Fruit fly (Drosophila melanogaster) whole organism: ENCODE results near the gene Cyp4d21.

Experiments
- CG8478 ChIP-seq: fragments of >200 bp; optimal IDR thresholded peaks from 2 replicates; lab custom pipeline; 2018; ENCODE audit warnings: inconsistent platforms
- Dll ChIP-seq: fragments of >200 bp; optimal IDR thresholded peaks from 2 replicates; lab custom pipeline; 2017
- EcR ChIP-seq, 2 experiments: fragments of >200 bp; optimal IDR thresholded peaks; 2 replicates each; lab custom pipeline; 2017; ENCODE audit warnings: missing biosample characterization in 2 of 2, missing genetic modification characterization in 2 of 2, missing genetic modification reagents in 2 of 2
- pan ChIP-seq: fragments of >200 bp; optimal IDR thresholded peaks from 2 replicates; lab custom pipeline; 2017
- psq ChIP-seq: fragments of >200 bp; optimal IDR thresholded peaks from 2 replicates; lab custom pipeline; 2017
- usp ChIP-seq: fragments of >200 bp; optimal IDR thresholded peaks from 2 replicates; lab custom pipeline; 2017; ENCODE audit warnings: missing biosample characterization, missing genetic modification characterization, mixed read lengths

Cyp4d21 gene

dm6 chr2L:7608083-7608482, 2.7 kb downstream of the Cyp4d21 start, which contains the start of gene CG6739:
CG6739 (plus strand) TSS chr2L:7608389.
- TF ChIP-seq Dll (lab: Kevin White, UChicago) (no peak), EcR (GFP tag; optimal IDR thresholded peaks at IDR 0.05; lab: Kevin White, UChicago) (no peak), pan (lab: Kevin White, UChicago) (no peak), psq (lab: Kevin White, UChicago) (no peak), usp (no peak), CG8478 (lab: Kevin White, UChicago) (no peak)

- TF ChIP-seq EcR (GFP tag; optimal IDR thresholded peaks at IDR 0.05; lab: Kevin White, UChicago) (no peak), psq (lab: Kevin White, UChicago) (no peak), Dll (lab: Kevin White, UChicago) (no peak), usp (no peak), pan (lab: Kevin White, UChicago) (no peak), CG8478 (lab: Kevin White, UChicago) (no peak)
Measured at dm6 chr2L:7611580-7611979, 6.2 kb downstream of the Cyp4d21 start.

dm6 chr2L:7612233-7612632, 6.8 kb downstream of the Cyp4d21 start:
- no peak for TF ChIP-seq pan (lab: Kevin White, UChicago)
- TF ChIP-seq CG8478 (lab: Kevin White, UChicago), result no peak
- no peak for TF ChIP-seq EcR (GFP tag; optimal IDR thresholded peaks at IDR 0.05; lab: Kevin White, UChicago)
- TF ChIP-seq Dll (lab: Kevin White, UChicago), result no peak

dm6 chr2L:7616830-7617229, 11.4 kb downstream of the Cyp4d21 start:
- no peak for TF ChIP-seq Dll (lab: Kevin White, UChicago)
- no peak for TF ChIP-seq EcR (GFP tag; optimal IDR thresholded peaks at IDR 0.05; lab: Kevin White, UChicago)
- TF ChIP-seq pan (lab: Kevin White, UChicago), result no peak
- no peak for TF ChIP-seq CG8478 (lab: Kevin White, UChicago)
- TF ChIP-seq psq (lab: Kevin White, UChicago), result no peak
- TF ChIP-seq usp, result no peak

DNA sequence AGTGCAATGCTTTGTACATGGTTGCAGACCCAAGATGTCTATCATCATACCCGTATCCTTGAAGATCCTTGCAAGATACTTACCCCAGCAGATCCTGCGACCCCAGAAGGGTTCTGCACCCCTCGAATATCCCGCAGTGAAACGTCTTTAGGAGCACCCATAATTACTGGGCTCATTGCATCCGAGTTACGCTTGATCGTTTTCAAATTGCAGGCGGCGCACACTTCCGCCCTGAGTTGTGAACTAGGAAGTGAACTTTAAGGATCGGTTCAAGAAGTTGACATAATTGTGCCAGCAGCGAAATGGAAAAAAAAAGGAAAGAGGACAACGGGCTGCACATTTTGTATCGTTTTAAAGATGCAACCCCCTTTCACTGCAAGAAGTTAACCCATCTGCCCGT, 13.2 kb downstream of the Cyp4d21 start:
- TF ChIP-seq EcR (GFP tag; optimal IDR thresholded peaks at IDR 0.05; lab: Kevin White, UChicago) (no peak), pan (lab: Kevin White, UChicago) (no peak), usp (no peak), psq (lab: Kevin White, UChicago) (no peak), CG8478 (lab: Kevin White, UChicago) (no peak), Dll (lab: Kevin White, UChicago) (no peak)

- TF ChIP-seq Dll (lab: Kevin White, UChicago) (no peak), CG8478 (lab: Kevin White, UChicago) (no peak), usp (no peak), psq (lab: Kevin White, UChicago) (no peak), EcR (GFP tag; optimal IDR thresholded peaks at IDR 0.05; lab: Kevin White, UChicago) (no peak), pan (lab: Kevin White, UChicago) (no peak)
Measured at dm6 chr2L:7619234-7619633, 13.8 kb downstream of the Cyp4d21 start.

DNA sequence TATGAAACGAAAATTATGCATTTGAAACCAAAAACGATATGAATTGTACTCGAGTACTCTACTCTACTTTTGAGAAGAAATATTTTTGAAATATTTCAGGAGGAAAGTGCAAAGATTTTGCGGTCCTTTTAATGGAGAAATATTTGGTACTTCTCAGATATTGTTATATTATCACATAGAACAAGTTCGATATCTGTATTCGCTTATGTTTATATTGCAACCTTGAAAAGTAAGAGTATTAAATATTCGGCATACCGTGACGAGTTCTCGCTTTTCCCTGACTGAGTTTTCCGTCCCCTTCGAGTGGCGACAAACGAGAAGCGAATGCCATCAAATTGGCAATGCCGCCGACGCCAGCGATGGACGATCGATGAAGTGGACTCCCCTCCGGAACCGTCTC, 16.3 kb downstream of the Cyp4d21 start:
- TF ChIP-seq EcR (GFP tag; optimal IDR thresholded peaks at IDR 0.05; lab: Kevin White, UChicago) (no peak), psq (lab: Kevin White, UChicago) (no peak), pan (lab: Kevin White, UChicago) (no peak), CG8478 (lab: Kevin White, UChicago) (no peak), Dll (lab: Kevin White, UChicago) (no peak), usp (no peak)

DNA sequence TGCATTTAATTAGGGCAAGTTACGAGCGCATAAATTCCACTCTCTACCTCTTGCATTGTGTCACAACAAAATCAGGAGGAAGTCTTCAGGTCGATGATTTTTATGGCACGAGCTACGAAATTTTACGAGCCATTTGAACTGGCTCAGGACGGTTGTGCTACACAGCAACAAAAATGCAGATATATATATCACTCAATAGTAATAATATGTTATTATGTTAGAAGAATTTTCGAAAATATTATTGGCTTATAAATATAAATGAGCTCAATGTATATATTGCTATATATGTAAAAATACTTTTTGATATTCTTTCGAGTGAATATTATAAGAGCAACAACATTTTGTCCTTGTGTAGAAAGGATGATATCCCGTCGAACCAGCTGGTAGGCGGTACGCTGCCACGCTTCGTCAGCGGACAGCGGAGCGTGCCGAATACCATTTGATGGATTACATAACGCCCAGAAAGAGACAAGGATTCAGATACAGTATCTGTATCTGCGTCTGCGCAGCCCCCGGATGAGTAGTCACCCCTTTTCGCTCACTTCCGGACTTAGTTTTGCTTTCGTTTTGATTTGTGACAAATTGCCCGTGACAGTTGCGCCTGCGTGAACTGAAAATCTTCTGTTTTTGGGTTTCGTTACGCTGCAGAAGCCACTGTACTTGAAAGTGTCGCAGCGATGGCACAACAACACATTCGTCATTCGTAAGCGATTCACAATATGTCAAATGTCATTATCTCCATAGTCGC, 18.9 kb downstream of the Cyp4d21 start:
- TF ChIP-seq Dll (lab: Kevin White, UChicago) (no peak), psq (lab: Kevin White, UChicago) (no peak), CG8478 (lab: Kevin White, UChicago) (no peak), EcR (GFP tag; optimal IDR thresholded peaks at IDR 0.05; lab: Kevin White, UChicago) (no peak), usp (no peak), pan (lab: Kevin White, UChicago) (no peak)

- no peak for TF ChIP-seq usp
- TF ChIP-seq EcR (GFP tag; optimal IDR thresholded peaks at IDR 0.05; lab: Kevin White, UChicago), result peak in 1 of 2 experiments; percentile 22
- TF ChIP-seq psq (lab: Kevin White, UChicago), result no peak
- no peak for TF ChIP-seq Dll (lab: Kevin White, UChicago)
- TF ChIP-seq pan (lab: Kevin White, UChicago), result no peak
- TF ChIP-seq CG8478 (lab: Kevin White, UChicago), result no peak
Measured at dm6 chr2L:7627474-7627873, 22.1 kb downstream of the Cyp4d21 start.

dm6 chr2L:7628382-7628965, 23.1 kb downstream of the Cyp4d21 start:
- TF ChIP-seq Dll (lab: Kevin White, UChicago) (no peak), pan (lab: Kevin White, UChicago) (no peak), EcR (GFP tag; optimal IDR thresholded peaks at IDR 0.05; lab: Kevin White, UChicago) (no peak), CG8478 (lab: Kevin White, UChicago) (no peak), usp (no peak), psq (lab: Kevin White, UChicago) (no peak)

DNA sequence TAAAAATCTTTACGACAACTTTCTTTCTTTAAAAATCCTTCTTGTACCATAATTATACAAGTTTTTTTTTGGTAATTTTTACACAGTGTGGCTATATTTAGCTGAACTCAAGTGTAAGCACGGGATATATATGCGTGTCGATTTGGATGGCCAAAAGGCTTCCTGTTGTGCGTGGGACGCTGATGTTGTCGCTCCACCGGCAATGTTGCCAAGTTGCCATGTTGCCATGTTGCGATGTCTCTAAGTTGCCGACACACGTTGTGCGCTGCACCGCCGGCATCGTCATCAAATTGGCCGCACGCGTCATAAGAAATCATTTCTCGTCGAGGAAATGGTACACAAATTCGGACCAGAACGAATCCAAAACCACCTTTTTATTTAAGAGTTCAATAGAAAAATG, 25.3 kb downstream of the Cyp4d21 start:
- no peak for TF ChIP-seq usp

- TF ChIP-seq psq (lab: Kevin White, UChicago) (no peak), EcR (GFP tag; optimal IDR thresholded peaks at IDR 0.05; lab: Kevin White, UChicago) (no peak), CG8478 (lab: Kevin White, UChicago) (no peak), Dll (lab: Kevin White, UChicago) (no peak), pan (lab: Kevin White, UChicago) (no peak), usp (no peak)
Measured at dm6 chr2L:7632783-7633182, 27.4 kb downstream of the Cyp4d21 start.
